Fruit fly (Drosophila melanogaster) whole organism, embryonic: Measurements from ENCODE around the gene fbl.

ENCODE experiments used
- Asciz ChIP-seq: fragments of 200-800 bp; sonication (Bioruptor generic); optimal IDR thresholded peaks from 2 replicates; lab custom pipeline; 2017; ENCODE audit warnings: missing biosample characterization, mild to moderate bottlenecking, missing genetic modification characterization, missing genetic modification reagents
- BEAF-32 ChIP-seq: fragments of 200-800 bp; sonication (Bioruptor generic); optimal IDR thresholded peaks from 3 replicates; lab custom pipeline; 2017; ENCODE audit warnings: missing biosample characterization, missing genetic modification characterization, mild to moderate bottlenecking, moderate library complexity, missing genetic modification reagents
- CG10462 ChIP-seq: fragments of 200-800 bp; sonication (Bioruptor generic); optimal IDR thresholded peaks from 2 replicates; lab custom pipeline; 2016; ENCODE audit warnings: missing biosample characterization, missing genetic modification characterization
- CG11696 ChIP-seq: fragments of 200-800 bp; sonication (Bioruptor generic); IDR thresholded peaks from 2 replicates; pipeline ENCODE4 v1.3.6; 2022; ENCODE audit warnings: missing biosample characterization, missing genetic modification characterization
- CG12104 ChIP-seq: fragments of 200-800 bp; sonication (Bioruptor generic); optimal IDR thresholded peaks from 3 replicates; lab custom pipeline; 2016; ENCODE audit warnings: missing biosample characterization, missing genetic modification characterization
- CG12391 ChIP-seq: fragments of 200-800 bp; sonication (Bioruptor generic); optimal IDR thresholded peaks from 3 replicates; lab custom pipeline; 2018; ENCODE audit warnings: missing biosample characterization, mild to moderate bottlenecking, missing genetic modification characterization, moderate library complexity
- CG12769 ChIP-seq: fragments of 200-800 bp; sonication (Bioruptor generic); optimal IDR thresholded peaks from 2 replicates; lab custom pipeline; 2019; ENCODE audit warnings: missing biosample characterization, mild to moderate bottlenecking, missing genetic modification characterization, moderate library complexity
- CG13287 ChIP-seq: fragments of 200-800 bp; sonication (Bioruptor generic); IDR thresholded peaks from 2 replicates; pipeline ENCODE4 v1.3.6; 2022; ENCODE audit warnings: missing biosample characterization, missing genetic modification characterization; ENCODE audit not compliant: partially characterized antibody
- CG13296 ChIP-seq: fragments of 200-800 bp; sonication (Bioruptor generic); optimal IDR thresholded peaks from 3 replicates; lab custom pipeline; 2018; ENCODE audit warnings: missing biosample characterization, mild to moderate bottlenecking, missing genetic modification characterization
- CG16779 ChIP-seq: fragments of 200-800 bp; sonication (Bioruptor generic); IDR thresholded peaks from 2 replicates; pipeline ENCODE4 v1.3.6; 2022; ENCODE audit warnings: missing biosample characterization, missing genetic modification characterization
- CG16863 ChIP-seq: fragments of 200-800 bp; sonication (Bioruptor generic); optimal IDR thresholded peaks from 3 replicates; lab custom pipeline; 2016; ENCODE audit warnings: missing biosample characterization, missing genetic modification characterization
- CG17361 ChIP-seq: fragments of 200-800 bp; sonication (Bioruptor generic); IDR thresholded peaks from 3 replicates; pipeline ENCODE4 v1.3.6; 2022; ENCODE audit warnings: missing biosample characterization, missing genetic modification characterization
- CG18262 ChIP-seq: fragments of 200-800 bp; optimal IDR thresholded peaks from 3 replicates; lab custom pipeline; 2019; ENCODE audit warnings: missing biosample characterization, mild to moderate bottlenecking, missing genetic modification characterization, moderate library complexity
- CG18599 ChIP-seq: fragments of 200-800 bp; sonication (Bioruptor generic); optimal IDR thresholded peaks from 3 replicates; lab custom pipeline; 2017; ENCODE audit warnings: missing biosample characterization, missing genetic modification characterization, mild to moderate bottlenecking, moderate library complexity, missing genetic modification reagents
- CG2678 ChIP-seq: fragments of 200-800 bp; sonication (Bioruptor generic); optimal IDR thresholded peaks from 3 replicates; lab custom pipeline; 2019; ENCODE audit warnings: missing biosample characterization, mild to moderate bottlenecking, missing genetic modification characterization, moderate library complexity
- CG30020 ChIP-seq: fragments of 200-800 bp; optimal IDR thresholded peaks from 2 replicates; lab custom pipeline; 2019; ENCODE audit warnings: missing biosample characterization, mild to moderate bottlenecking, missing genetic modification characterization, moderate library complexity
- CG30403 ChIP-seq: fragments of 200-800 bp; sonication (Bioruptor generic); optimal IDR thresholded peaks from 3 replicates; lab custom pipeline; 2016; ENCODE audit warnings: missing biosample characterization, missing genetic modification characterization
- CG31388 ChIP-seq: fragments of 200-800 bp; sonication (Bioruptor generic); optimal IDR thresholded peaks from 2 replicates; lab custom pipeline; 2016; ENCODE audit warnings: missing biosample characterization, missing genetic modification characterization
- CG3163 ChIP-seq: fragments of 200-800 bp; sonication (Bioruptor generic); optimal IDR thresholded peaks from 3 replicates; lab custom pipeline; 2016; ENCODE audit warnings: missing biosample characterization, missing genetic modification characterization
- CG4707 ChIP-seq: fragments of 200-800 bp; sonication (Bioruptor generic); optimal IDR thresholded peaks from 2 replicates; lab custom pipeline; 2018; ENCODE audit warnings: missing biosample characterization, mild to moderate bottlenecking, missing genetic modification characterization, moderate library complexity
- CG4854 ChIP-seq: fragments of 200-800 bp; sonication (Bioruptor generic); optimal IDR thresholded peaks from 2 replicates; lab custom pipeline; 2016; ENCODE audit warnings: missing biosample characterization, missing genetic modification characterization, inconsistent platforms
- CG6654 ChIP-seq: fragments of 200-800 bp; sonication (Bioruptor generic); optimal IDR thresholded peaks from 2 replicates; lab custom pipeline; 2017; ENCODE audit warnings: missing biosample characterization, mild to moderate bottlenecking, missing genetic modification characterization
- CG6683 ChIP-seq: fragments of 200-800 bp; sonication (Bioruptor generic); optimal IDR thresholded peaks from 2 replicates; lab custom pipeline; 2017; ENCODE audit warnings: missing biosample characterization, mild to moderate bottlenecking, missing genetic modification characterization, missing genetic modification reagents
- CG6854 ChIP-seq: fragments of 200-800 bp; sonication (Bioruptor generic); optimal IDR thresholded peaks from 3 replicates; lab custom pipeline; 2017; ENCODE audit warnings: missing biosample characterization, mild to moderate bottlenecking, missing genetic modification characterization
- CG7556 ChIP-seq: fragments of 200-800 bp; sonication (Bioruptor generic); optimal IDR thresholded peaks from 2 replicates; lab custom pipeline; 2017; ENCODE audit warnings: missing biosample characterization, mild to moderate bottlenecking, missing genetic modification characterization
- CG9932 ChIP-seq: fragments of 200-800 bp; sonication (Bioruptor generic); IDR thresholded peaks from 2 replicates; pipeline ENCODE4 v1.3.6; 2022; ENCODE audit warnings: missing biosample characterization, missing genetic modification characterization
- Fer1 ChIP-seq: fragments of 200-800 bp; sonication (Bioruptor generic); optimal IDR thresholded peaks from 2 replicates; lab custom pipeline; 2017; ENCODE audit warnings: missing biosample characterization, mild to moderate bottlenecking, missing genetic modification characterization
- Hmx ChIP-seq: fragments of 200-800 bp; sonication (Bioruptor generic); optimal IDR thresholded peaks from 2 replicates; lab custom pipeline; 2016; ENCODE audit warnings: missing biosample characterization, missing genetic modification characterization
- Max ChIP-seq: fragments of 200-800 bp; sonication (Bioruptor generic); optimal IDR thresholded peaks from 2 replicates; lab custom pipeline; 2016; ENCODE audit warnings: missing biosample characterization, mild to moderate bottlenecking, missing genetic modification characterization
- Myb ChIP-seq: fragments of 200-800 bp; sonication (Bioruptor generic); optimal IDR thresholded peaks from 2 replicates; lab custom pipeline; 2016; ENCODE audit warnings: missing biosample characterization, missing genetic modification characterization
- NK7.1 ChIP-seq: fragments of 200-800 bp; sonication (Bioruptor generic); optimal IDR thresholded peaks from 3 replicates; lab custom pipeline; 2016; ENCODE audit warnings: missing biosample characterization, missing genetic modification characterization
- Six4 ChIP-seq: fragments of 200-800 bp; sonication (Bioruptor generic); optimal IDR thresholded peaks from 2 replicates; lab custom pipeline; 2016; ENCODE audit warnings: missing biosample characterization, missing genetic modification characterization
- bowl ChIP-seq: fragments of 200-800 bp; sonication (Bioruptor generic); IDR thresholded peaks from 2 replicates; pipeline ENCODE4 v1.3.6; 2022; ENCODE audit warnings: missing biosample characterization, missing genetic modification characterization
- br ChIP-seq: fragments of >200 bp; optimal IDR thresholded peaks from 2 replicates; lab custom pipeline; 2017
- crc ChIP-seq: fragments of 200-800 bp; sonication (Bioruptor generic); optimal IDR thresholded peaks from 2 replicates; lab custom pipeline; 2016; ENCODE audit warnings: missing biosample characterization, missing genetic modification characterization
- da ChIP-seq: fragments of 200-800 bp; sonication (Bioruptor generic); optimal IDR thresholded peaks from 2 replicates; lab custom pipeline; 2016; ENCODE audit warnings: missing biosample characterization, missing genetic modification characterization
- ewg ChIP-seq: fragments of 200-800 bp; sonication (Bioruptor generic); optimal IDR thresholded peaks from 3 replicates; lab custom pipeline; 2017; ENCODE audit warnings: mild to moderate bottlenecking, missing biosample characterization, missing genetic modification reagents, missing genetic modification characterization
- gem ChIP-seq: fragments of 200-800 bp; sonication (Bioruptor generic); optimal IDR thresholded peaks from 2 replicates; lab custom pipeline; 2019; ENCODE audit warnings: missing biosample characterization, mild to moderate bottlenecking, missing genetic modification characterization, moderate library complexity
- hth ChIP-seq: fragments of >200 bp; optimal IDR thresholded peaks from 2 replicates; lab custom pipeline; 2017; ENCODE audit warnings: inconsistent platforms
- jumu ChIP-seq: fragments of 200-800 bp; sonication (Bioruptor generic); optimal IDR thresholded peaks from 3 replicates; lab custom pipeline; 2016; ENCODE audit warnings: missing biosample characterization, missing genetic modification characterization
- kni ChIP-seq: fragments of 200-800 bp; sonication (Bioruptor generic); optimal IDR thresholded peaks from 3 replicates; lab custom pipeline; 2017; ENCODE audit warnings: mild to moderate bottlenecking, missing biosample characterization, missing genetic modification reagents, missing genetic modification characterization
- knrl ChIP-seq: fragments of 200-800 bp; sonication (Bioruptor generic); IDR thresholded peaks from 3 replicates; pipeline ENCODE4 v1.3.6; 2022; ENCODE audit warnings: missing biosample characterization, missing genetic modification characterization; ENCODE audit not compliant: partially characterized antibody
- onecut ChIP-seq: fragments of 200-800 bp; sonication (Bioruptor generic); IDR thresholded peaks from 2 replicates; pipeline ENCODE4 v1.3.6; 2022; ENCODE audit warnings: missing biosample characterization, missing genetic modification characterization
- pfk ChIP-seq: fragments of 200-800 bp; sonication (Bioruptor generic); optimal IDR thresholded peaks from 2 replicates; lab custom pipeline; 2018; ENCODE audit warnings: missing biosample characterization, mild to moderate bottlenecking, missing genetic modification characterization, moderate library complexity
- pros ChIP-seq: fragments of 200-800 bp; sonication (Bioruptor generic); optimal IDR thresholded peaks from 3 replicates; lab custom pipeline; 2019; ENCODE audit warnings: missing biosample characterization, mild to moderate bottlenecking, missing genetic modification characterization, moderate library complexity
- ranshi ChIP-seq: fragments of 200-800 bp; sonication (Bioruptor generic); IDR thresholded peaks from 2 replicates; pipeline ENCODE4 v1.3.6; 2022; ENCODE audit warnings: missing biosample characterization, missing genetic modification characterization
- salm ChIP-seq: fragments of 200-800 bp; sonication (Bioruptor generic); optimal IDR thresholded peaks from 2 replicates; lab custom pipeline; 2018; ENCODE audit warnings: missing biosample characterization, mild to moderate bottlenecking, missing genetic modification characterization
- shn ChIP-seq: fragments of 200-800 bp; sonication (Bioruptor generic); optimal IDR thresholded peaks from 3 replicates; lab custom pipeline; 2016; ENCODE audit warnings: missing biosample characterization, missing genetic modification characterization
- sug ChIP-seq: fragments of 200-800 bp; optimal IDR thresholded peaks from 2 replicates; lab custom pipeline; 2019; ENCODE audit warnings: missing biosample characterization, mild to moderate bottlenecking, missing genetic modification characterization, moderate library complexity
- zf30C ChIP-seq: fragments of 200-800 bp; sonication (Bioruptor generic); optimal IDR thresholded peaks from 3 replicates; lab custom pipeline; 2018; ENCODE audit warnings: missing biosample characterization, mild to moderate bottlenecking, missing genetic modification characterization

fbl gene

DNA sequence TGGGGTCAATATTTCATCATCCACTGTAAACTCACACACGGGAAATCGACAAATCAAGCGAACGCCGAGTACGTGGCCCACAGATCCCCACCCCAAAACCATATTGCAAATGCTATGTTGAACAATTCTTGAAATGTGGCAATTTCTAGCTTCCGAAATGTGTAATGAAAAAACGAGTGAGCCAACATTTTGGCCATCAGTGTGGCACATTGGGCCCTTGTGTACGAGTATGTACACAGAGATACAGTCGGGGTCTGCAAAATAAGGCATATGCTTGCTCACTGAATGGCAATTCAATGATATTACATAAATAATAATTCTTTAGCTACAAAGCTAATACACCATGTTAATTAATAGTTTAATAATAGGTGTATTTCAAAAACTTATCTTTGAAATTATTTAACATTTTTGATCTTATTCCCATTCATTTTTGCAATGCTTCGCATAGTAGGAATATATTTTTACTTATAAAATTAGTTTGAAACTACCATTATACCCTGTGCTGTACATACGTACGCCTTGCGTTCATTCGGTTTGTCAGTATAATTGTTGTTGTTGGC is 15.4 kb downstream of the fbl start (continued):
- TF ChIP-seq pros, result no peak
- TF ChIP-seq crc (GFP tag; lab: Kevin White, UChicago), result peak; percentile 69
- TF ChIP-seq CG6854 (GFP tag; lab: Kevin White, UChicago), result peak; percentile 66
- peak; percentile 54 for TF ChIP-seq Hmx (GFP tag; lab: Kevin White, UChicago)
- peak; percentile 70 for TF ChIP-seq CG6683
- TF ChIP-seq CG18262 (tag; lab: Kevin White, UChicago), result peak; percentile 90
- peak; percentile 56 for TF ChIP-seq CG4707 (GFP tag; lab: Kevin White, UChicago)
- peak; percentile 86 for TF ChIP-seq Max (GFP tag; lab: Kevin White, UChicago)
- TF ChIP-seq kni (GFP tag; lab: Kevin White, UChicago), result peak; percentile 37
- TF ChIP-seq CG10462, result peak; percentile 80
- TF ChIP-seq Six4 (GFP tag; lab: Kevin White, UChicago), result peak; percentile 80
- peak; percentile 90 for TF ChIP-seq CG9932
- TF ChIP-seq CG11696, result peak; percentile 95
- TF ChIP-seq CG12769 (tag; lab: Kevin White, UChicago), result peak; percentile 89
- peak; percentile 96 for TF ChIP-seq CG17361 (GFP tag; lab: Robert Waterston, UW)
- peak; percentile 52 for TF ChIP-seq jumu (GFP tag; lab: Kevin White, UChicago)
- peak; percentile 61 for TF ChIP-seq Myb (GFP tag; lab: Kevin White, UChicago)
- peak; percentile 92 for TF ChIP-seq CG30403 (GFP tag; lab: Kevin White, UChicago)
- TF ChIP-seq NK7.1 (GFP tag; lab: Kevin White, UChicago), result peak; percentile 63
- TF ChIP-seq CG12104 (GFP tag; lab: Kevin White, UChicago), result peak; percentile 83
- no peak for TF ChIP-seq BEAF-32 (GFP tag; lab: Kevin White, UChicago)
- peak; percentile 14; the same call in 1 of the 3 replicates for TF ChIP-seq knrl
- TF ChIP-seq CG13296 (GFP tag; lab: Kevin White, UChicago), result peak; percentile 92
- peak; percentile 56 for TF ChIP-seq da (GFP tag; lab: Kevin White, UChicago)
- peak; percentile 79 for TF ChIP-seq onecut (GFP tag; lab: Robert Waterston, UW)
- TF ChIP-seq CG3163 (GFP tag; lab: Kevin White, UChicago), result peak; percentile 50
- TF ChIP-seq CG7556 (GFP tag; lab: Kevin White, UChicago), result peak; percentile 89
- peak; percentile 63 for TF ChIP-seq CG30020 (tag; lab: Kevin White, UChicago)
- TF ChIP-seq CG31388 (GFP tag; lab: Kevin White, UChicago), result peak; percentile 58
- peak; percentile 68 for TF ChIP-seq bowl (GFP tag; lab: Robert Waterston, UW)
- peak; percentile 88 for TF ChIP-seq CG18599
- TF ChIP-seq shn (GFP tag; lab: Kevin White, UChicago), result peak; percentile 69
- no peak for TF ChIP-seq br
- TF ChIP-seq CG16779 (GFP tag; lab: Robert Waterston, UW), result peak; percentile 66
- TF ChIP-seq CG13287 (GFP tag; lab: Robert Waterston, UW), result no peak
- TF ChIP-seq zf30C (GFP tag; lab: Kevin White, UChicago), result no peak
- TF ChIP-seq hth (lab: Kevin White, UChicago), result no peak
- TF ChIP-seq CG16863 (GFP tag; lab: Kevin White, UChicago), result peak; percentile 80
- TF ChIP-seq CG2678, result peak; percentile 95
- peak; percentile 60 for TF ChIP-seq CG6654 (GFP tag; lab: Kevin White, UChicago)
- TF ChIP-seq pfk (GFP tag; lab: Kevin White, UChicago), result peak; percentile 40
- peak; percentile 88 for TF ChIP-seq Fer1 (GFP tag; lab: Kevin White, UChicago)
- TF ChIP-seq Asciz, result peak; percentile 88
- peak; percentile 75 for TF ChIP-seq CG4854 (GFP tag; lab: Kevin White, UChicago)
- peak; percentile 93 for TF ChIP-seq gem (tag; lab: Kevin White, UChicago)
- peak; percentile 73 for TF ChIP-seq salm
- peak; percentile 76 for TF ChIP-seq ewg (GFP tag; lab: Kevin White, UChicago)
- peak; percentile 89 for TF ChIP-seq CG12391
- peak; percentile 89 for TF ChIP-seq sug (tag; lab: Kevin White, UChicago)
- peak; percentile 73 for TF ChIP-seq ranshi (GFP tag; lab: Robert Waterston, UW)
